Worm (Caenorhabditis elegans) whole organism, young adult: ENCODE measurements around the gene W01C9.2.

Source experiments
- B0261.1 ChIP-seq: sonication (generic microtip); optimal IDR thresholded peaks from 2 replicates; lab custom pipeline; 2016; ENCODE audit warnings: mild to moderate bottlenecking, missing genetic modification characterization, moderate library complexity, missing compliant biosample characterization
- F33H1.4 ChIP-seq: fragments of 200-800 bp; sonication (Bioruptor generic); IDR thresholded peaks from 2 replicates; pipeline ENCODE4 v1.3.6; 2022; ENCODE audit warnings: missing genetic modification reagents, missing genetic modification characterization, missing compliant biosample characterization
- ZK185.1 ChIP-seq: sonication (generic microtip); optimal IDR thresholded peaks from 2 replicates; lab custom pipeline; 2016; ENCODE audit warnings: mild to moderate bottlenecking, missing genetic modification characterization, missing compliant biosample characterization; ENCODE audit not compliant: poor library complexity, severe bottlenecking
- ama-1 ChIP-seq, 3 experiments: fragments of 150-350 bp in 1 of 3; sonication (generic microtip) in 2 of 3; optimal IDR thresholded peaks; 2 replicates each; lab custom pipeline; 2014 to 2018; ENCODE audit warnings: missing biosample characterization in 2 of 3, missing genetic modification characterization in 2 of 3, missing genetic modification reagents in 2 of 3
- ceh-27 ChIP-seq: fragments of 200-800 bp; sonication (Bioruptor generic); optimal IDR thresholded peaks from 2 replicates; lab custom pipeline; 2018; ENCODE audit warnings: mild to moderate bottlenecking, missing genetic modification characterization, moderate library complexity, missing compliant biosample characterization
- hmg-20 ChIP-seq: fragments of 200-800 bp; sonication (Bioruptor generic); IDR thresholded peaks from 2 replicates; pipeline ENCODE4 v1.3.6; 2022; ENCODE audit warnings: missing genetic modification reagents, missing genetic modification characterization, missing compliant biosample characterization
- rpc-1 ChIP-seq, 2 experiments: fragments of 150-350 bp in 1 of 2; sonication (generic microtip) in 1 of 2; optimal IDR thresholded peaks; 2 replicates each; lab custom pipeline; 2014 to 2018; ENCODE audit warnings: missing biosample characterization in 1 of 2, missing genetic modification characterization in 1 of 2, missing genetic modification reagents in 1 of 2, missing genotype in 1 of 2
- zim-3 ChIP-seq: sonication (generic microtip); optimal IDR thresholded peaks from 2 replicates; lab custom pipeline; 2017; ENCODE audit warnings: mild to moderate bottlenecking, missing genetic modification characterization, moderate library complexity, missing compliant biosample characterization

DNA sequence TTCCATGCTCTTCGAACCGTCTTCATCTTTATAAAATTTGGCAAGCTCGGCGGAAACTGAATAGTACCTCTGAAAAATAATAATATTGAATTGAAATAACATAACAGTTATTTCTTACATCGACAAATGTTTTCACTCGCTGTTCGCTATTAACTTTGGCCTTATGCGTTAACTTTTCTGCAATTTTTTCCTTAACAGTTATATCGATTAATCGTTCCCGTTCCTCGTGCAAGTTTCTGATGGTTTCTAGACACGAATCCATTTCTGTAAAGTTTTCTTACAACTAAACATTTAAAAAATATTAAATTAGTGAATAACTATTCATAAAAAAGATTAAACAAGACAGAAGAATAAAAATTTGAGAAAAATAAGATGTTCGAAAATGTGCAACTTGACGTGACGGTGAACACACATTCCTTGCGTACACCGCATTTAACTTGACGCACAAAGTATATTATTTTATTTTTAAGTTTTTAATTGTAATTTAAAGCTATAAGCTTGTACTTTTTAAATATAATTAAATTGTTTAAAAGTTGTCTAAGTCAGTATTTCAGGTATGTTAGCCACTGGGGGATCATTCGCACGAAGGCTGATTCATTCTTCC, 10.9 kb upstream of the W01C9.2 start, which contains the start of the genes prp-9 and mrps-18B:
- TF ChIP-seq ceh-27 (GFP tag; lab: Kevin White, UChicago) (no peak), ZK185.1 (tag; lab: Kevin White, UChicago) (no peak), rpc-1 (optimal IDR thresholded peaks at IDR 0.05; lab: Kevin White, UChicago) (no peak), rpc-1 (tag; optimal IDR thresholded peaks at IDR 0.05; lab: Kevin White, UChicago) (no peak), B0261.1 (no peak), hmg-20 (GFP tag; lab: Robert Waterston, UW) (no peak), zim-3 (tag; lab: Kevin White, UChicago) (no peak), ama-1 (optimal IDR thresholded peaks at IDR 0.05; lab: Kevin White, UChicago) (no peak), ama-1 (GFP tag; optimal IDR thresholded peaks at IDR 0.05; lab: Kevin White, UChicago) (no peak), F33H1.4 (GFP tag; lab: Robert Waterston, UW) (no peak)
